Worm (Caenorhabditis elegans): ENCODE measurements around the gene clec-20.
"Not testable (repeated sequence)": the region's sequence is repeated elsewhere in the genome, so short reads cannot be mapped to it uniquely, and the experiment has no call there.

clec-20 gene

DNA sequence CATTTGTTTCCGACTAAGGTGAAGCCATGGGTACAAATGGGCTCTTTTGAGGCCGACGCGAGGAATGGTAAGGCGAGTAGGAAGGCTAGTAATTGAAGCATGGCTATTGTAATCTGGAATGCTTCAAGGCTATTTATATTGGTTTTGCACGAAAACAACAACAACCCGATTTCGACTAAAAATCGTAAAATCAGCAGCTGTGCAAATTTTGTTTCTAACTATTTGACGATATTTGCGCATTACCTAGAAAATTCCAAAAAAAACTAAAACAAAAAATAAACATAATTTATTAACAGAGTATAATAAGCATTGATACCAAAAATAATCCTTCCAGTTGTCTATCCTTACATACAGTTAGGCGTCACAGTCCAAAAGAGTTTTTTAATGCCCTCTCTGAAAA lies at the start of gene clec-20:
Gene clec-20 (minus strand): TSS at position 101 of the 400 bp plus-strand sequence.
- TF ChIP-seq dpl-1 (GFP tag; optimal IDR thresholded peaks at IDR 0.05) (no peak), F37B4.10 (GFP tag; IDR thresholded peaks at IDR 0.05) (no peak), aptf-2 (GFP tag; conservative IDR thresholded peaks at IDR 0.05) (no peak), gei-17 (GFP tag; optimal IDR thresholded peaks at IDR 0.05) (no peak), snpc-1.3 (tag; optimal IDR thresholded peaks at IDR 0.05; ENCODE audit: insufficient read depth) (no peak), repo-1 (tag; optimal IDR thresholded peaks at IDR 0.05) (no peak), snpc-4 (GFP tag; optimal IDR thresholded peaks at IDR 0.05) (no peak), snpc-4 (tag; optimal IDR thresholded peaks at IDR 0.05) (no peak), nhr-179 (tag; optimal IDR thresholded peaks at IDR 0.05) (no peak), sea-2 (GFP tag; IDR thresholded peaks at IDR 0.05) (no peak), D2030.7 (GFP tag; IDR thresholded peaks at IDR 0.05) (no peak), ztf-22 (GFP tag; optimal IDR thresholded peaks at IDR 0.05) (no peak), bed-1 (GFP tag; IDR thresholded peaks at IDR 0.05) (no peak), ekl-4 (GFP tag; IDR thresholded peaks at IDR 0.05) (no peak)

DNA sequence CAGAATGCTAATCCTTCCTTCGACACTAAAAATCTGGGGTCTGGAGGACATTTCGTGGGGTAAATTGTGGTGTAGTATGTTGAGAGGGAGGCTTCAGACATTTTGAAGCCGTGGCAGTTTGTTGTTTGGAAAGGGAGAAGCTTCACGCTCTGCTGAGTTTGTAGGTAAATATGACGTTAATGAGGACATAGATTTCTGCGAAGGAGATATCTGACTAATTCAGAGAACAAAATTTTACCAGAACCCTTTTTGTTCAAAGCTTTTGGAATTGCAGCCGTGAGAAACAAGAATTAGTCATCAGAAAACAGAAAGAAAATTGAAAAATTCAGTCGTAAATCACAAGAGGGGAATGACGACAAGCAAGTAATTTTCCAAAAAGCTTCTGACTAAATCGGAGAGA lies 45.5 kb upstream of the clec-20 start, which contains the start of gene srh-72:
Gene srh-72 (minus strand): TSS at position 101 of the 400 bp plus-strand sequence.
- TF ChIP-seq sptf-2 (GFP tag; optimal IDR thresholded peaks at IDR 0.05) (no peak), ztf-6 (GFP tag; IDR thresholded peaks at IDR 0.05) (no peak), attf-3 (GFP tag; conservative IDR thresholded peaks at IDR 0.05) (no peak), pha-4 (tag; optimal IDR thresholded peaks at IDR 0.05) (no peak), T26A5.8 (tag; optimal IDR thresholded peaks at IDR 0.05) (no peak), tbp1 (GFP tag; optimal IDR thresholded peaks at IDR 0.05) (no peak), rpc-1 (optimal IDR thresholded peaks at IDR 0.05) (no peak), rpc-1 (tag; optimal IDR thresholded peaks at IDR 0.05) (no peak), Y53F4B.3 (GFP tag; IDR thresholded peaks at IDR 0.05) (no peak), egl-44 (GFP tag; IDR thresholded peaks at IDR 0.05) (no peak), madf-6 (GFP tag; IDR thresholded peaks at IDR 0.05) (no peak), somi-1 (GFP tag; optimal IDR thresholded peaks at IDR 0.05) (no peak), egrh-3 (GFP tag; IDR thresholded peaks at IDR 0.05) (no peak), unc-62 (GFP tag; optimal IDR thresholded peaks at IDR 0.05) (no peak)

DNA sequence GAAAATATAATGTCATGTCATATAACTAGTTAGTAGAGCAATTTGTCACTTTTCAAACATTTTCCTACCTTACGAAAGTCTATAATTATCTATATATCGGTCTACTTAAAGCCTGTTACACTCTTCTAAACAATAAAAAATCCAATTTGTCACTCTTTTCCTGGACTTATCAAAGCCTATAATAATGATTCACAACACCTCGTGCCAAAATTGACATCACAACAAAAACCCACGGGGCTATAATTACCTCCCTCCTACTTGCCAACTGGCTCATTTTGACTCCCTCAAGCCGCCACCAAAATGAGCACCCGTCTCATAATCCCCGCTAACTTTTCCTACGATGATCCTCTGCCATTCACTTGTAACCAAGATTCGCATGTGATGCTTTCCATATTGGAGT lies 41.4 kb upstream of the clec-20 start, which contains the start of gene srg-20:
Gene srg-20 (plus strand): TSS at position 301 of the 400 bp plus-strand sequence.
- not testable (repeated sequence) for TF ChIP-seq B0336.3 (GFP tag; IDR thresholded peaks at IDR 0.05); dpff-1 (tag; optimal IDR thresholded peaks at IDR 0.05); aptf-3 (GFP tag; IDR thresholded peaks at IDR 0.05)

DNA sequence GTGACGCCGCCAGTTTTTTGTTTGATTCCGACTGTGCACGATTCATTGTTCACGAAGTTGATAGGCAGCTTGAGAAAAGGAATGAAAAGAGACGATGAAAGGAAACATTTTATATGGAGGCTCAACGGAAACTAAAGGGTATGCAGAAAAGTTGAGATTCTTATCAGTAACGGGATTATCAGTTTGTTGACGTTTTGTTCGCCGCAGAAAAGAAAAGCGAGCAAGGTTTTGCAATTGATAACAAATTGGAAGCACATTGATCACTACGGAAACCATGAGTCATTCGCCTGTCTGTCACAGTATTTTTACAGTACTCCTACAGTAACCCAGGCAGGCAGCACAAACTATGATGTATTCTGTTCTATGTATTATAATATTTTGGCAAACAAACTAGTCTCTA lies 40.9 kb upstream of the clec-20 start:
- no peak for TF ChIP-seq F57A8.1 (GFP tag; optimal IDR thresholded peaks at IDR 0.05)
- TF ChIP-seq Y53F4B.3 (GFP tag; IDR thresholded peaks at IDR 0.05): no peak
- TF ChIP-seq hrde-1 (tag; optimal IDR thresholded peaks at IDR 0.05; ENCODE audit: borderline replicate concordance): no peak
- TF ChIP-seq let-526 (GFP tag; IDR thresholded peaks at IDR 0.05): no peak
- TF ChIP-seq K12H6.12 (tag; optimal IDR thresholded peaks at IDR 0.05): no peak
- TF ChIP-seq nhr-80 (tag; optimal IDR thresholded peaks at IDR 0.05): peak; percentile 9
- no peak for TF ChIP-seq xnd-1 (tag; optimal IDR thresholded peaks at IDR 0.05)

Measured in whole organism, young adult.